Fruit fly (Drosophila melanogaster) whole organism, embryonic: Measurements from ENCODE around the gene CG4770.
A peak's percentile ranks its signal among the peaks of the same experiment; 100 is the strongest.

Source experiments
- CG10321 ChIP-seq: fragments of 200-800 bp; sonication (Bioruptor generic); IDR thresholded peaks from 2 replicates; pipeline ENCODE4 v1.3.6; 2022; ENCODE audit warnings: missing biosample characterization, missing genetic modification characterization
- CG10565 ChIP-seq: fragments of 200-800 bp; sonication (Bioruptor generic); optimal IDR thresholded peaks from 3 replicates; lab custom pipeline; 2016; ENCODE audit warnings: missing biosample characterization, mild to moderate bottlenecking, missing genetic modification characterization
- CG10959 ChIP-seq: fragments of 200-800 bp; sonication (Bioruptor generic); IDR thresholded peaks from 2 replicates; pipeline ENCODE4 v1.3.6; 2022; ENCODE audit warnings: missing biosample characterization, missing genetic modification characterization
- CG16779 ChIP-seq: fragments of 200-800 bp; sonication (Bioruptor generic); IDR thresholded peaks from 2 replicates; pipeline ENCODE4 v1.3.6; 2022; ENCODE audit warnings: missing biosample characterization, missing genetic modification characterization
- CG16863 ChIP-seq: fragments of 200-800 bp; sonication (Bioruptor generic); optimal IDR thresholded peaks from 3 replicates; lab custom pipeline; 2016; ENCODE audit warnings: missing biosample characterization, missing genetic modification characterization
- CG17829 ChIP-seq: fragments of 200-800 bp; optimal IDR thresholded peaks from 2 replicates; lab custom pipeline; 2019; ENCODE audit warnings: missing biosample characterization, mild to moderate bottlenecking, missing genetic modification characterization, moderate library complexity
- CG2712 ChIP-seq: fragments of 200-800 bp; optimal IDR thresholded peaks from 3 replicates; lab custom pipeline; 2019; ENCODE audit warnings: missing biosample characterization, mild to moderate bottlenecking, missing genetic modification characterization, moderate library complexity
- CG32772 ChIP-seq: fragments of 200-800 bp; sonication (Bioruptor generic); IDR thresholded peaks from 2 replicates; pipeline ENCODE4 v1.3.6; 2022; ENCODE audit warnings: missing biosample characterization, missing genetic modification characterization
- CG3407 ChIP-seq: fragments of 200-800 bp; sonication (Bioruptor generic); optimal IDR thresholded peaks from 2 replicates; lab custom pipeline; 2018; ENCODE audit warnings: missing biosample characterization, mild to moderate bottlenecking, missing genetic modification characterization
- CG3726 ChIP-seq: fragments of 200-800 bp; sonication (Bioruptor generic); IDR thresholded peaks from 3 replicates; pipeline ENCODE4, ENCODE4 v1.3.6; 2022; ENCODE audit warnings: missing biosample characterization, missing genetic modification characterization
- CG4360 ChIP-seq: fragments of 200-800 bp; sonication (Bioruptor generic); IDR thresholded peaks from 2 replicates; pipeline ENCODE4 v1.3.6; 2022; ENCODE audit warnings: missing biosample characterization, missing genetic modification characterization
- CG6254 ChIP-seq: fragments of 200-800 bp; sonication (Bioruptor generic); optimal IDR thresholded peaks from 3 replicates; lab custom pipeline; 2017; ENCODE audit warnings: mild to moderate bottlenecking, missing biosample characterization, missing genetic modification reagents, missing genetic modification characterization
- CG6654 ChIP-seq: fragments of 200-800 bp; sonication (Bioruptor generic); optimal IDR thresholded peaks from 2 replicates; lab custom pipeline; 2017; ENCODE audit warnings: missing biosample characterization, mild to moderate bottlenecking, missing genetic modification characterization
- CG7372 ChIP-seq: fragments of 200-800 bp; sonication (Bioruptor generic); IDR thresholded peaks from 2 replicates; pipeline ENCODE4 v1.3.6; 2022; ENCODE audit warnings: missing biosample characterization, missing genetic modification characterization
- CG7745 ChIP-seq: fragments of 200-800 bp; sonication (Bioruptor generic); optimal IDR thresholded peaks from 2 replicates; lab custom pipeline; 2018; ENCODE audit warnings: missing biosample characterization, mild to moderate bottlenecking, missing genetic modification characterization, moderate library complexity
- CG7786 ChIP-seq: fragments of 200-800 bp; sonication (Bioruptor generic); optimal IDR thresholded peaks from 2 replicates; lab custom pipeline; 2016; ENCODE audit warnings: missing biosample characterization, missing genetic modification characterization
- CG7928 ChIP-seq: fragments of 200-800 bp; sonication (Bioruptor generic); optimal IDR thresholded peaks from 2 replicates; lab custom pipeline; 2017; ENCODE audit warnings: missing biosample characterization, mild to moderate bottlenecking, missing genetic modification characterization
- CG8388 ChIP-seq: fragments of 200-800 bp; sonication (Bioruptor generic); optimal IDR thresholded peaks from 2 replicates; lab custom pipeline; 2019; ENCODE audit warnings: missing biosample characterization, mild to moderate bottlenecking, missing genetic modification characterization, moderate library complexity
- CTCF ChIP-seq: fragments of 200-800 bp; sonication (Bioruptor generic); optimal IDR thresholded peaks from 2 replicates; lab custom pipeline; 2017; ENCODE audit warnings: missing biosample characterization, mild to moderate bottlenecking, missing genetic modification characterization, moderate library complexity
- Dad ChIP-seq: fragments of 200-800 bp; sonication (Bioruptor generic); optimal IDR thresholded peaks from 3 replicates; lab custom pipeline; 2016; ENCODE audit warnings: missing biosample characterization, missing genetic modification characterization
- Fer3 ChIP-seq: fragments of 200-800 bp; sonication (Bioruptor generic); optimal IDR thresholded peaks from 2 replicates; lab custom pipeline; 2018; ENCODE audit warnings: missing biosample characterization, mild to moderate bottlenecking, missing genetic modification characterization, moderate library complexity
- Gsc ChIP-seq: fragments of 200-800 bp; sonication (Bioruptor generic); IDR thresholded peaks from 2 replicates; pipeline ENCODE4 v1.3.6; 2022; ENCODE audit warnings: missing biosample characterization, missing genetic modification characterization
- H15 ChIP-seq: fragments of 200-800 bp; sonication (Bioruptor generic); IDR thresholded peaks from 3 replicates; pipeline ENCODE4 v1.3.6; 2022; ENCODE audit warnings: missing biosample characterization, missing genetic modification characterization
- HLH3B ChIP-seq: fragments of 200-800 bp; sonication (Bioruptor generic); IDR thresholded peaks from 2 replicates; pipeline ENCODE4 v1.3.6; 2022; ENCODE audit warnings: missing biosample characterization, missing genetic modification characterization
- HLH54F ChIP-seq: fragments of 200-800 bp; sonication (Bioruptor generic); optimal IDR thresholded peaks from 3 replicates; lab custom pipeline; 2016; ENCODE audit warnings: missing biosample characterization, missing genetic modification characterization
- HLHmδ ChIP-seq: fragments of 200-800 bp; sonication (Bioruptor generic); optimal IDR thresholded peaks from 2 replicates; lab custom pipeline; 2018; ENCODE audit warnings: missing biosample characterization, mild to moderate bottlenecking, missing genetic modification characterization, moderate library complexity
- Hr78 ChIP-seq, 2 experiments: fragments of 200-800 bp in 1 of 2; fragments of >200 bp in 1 of 2; sonication (Bioruptor generic) in 1 of 2; optimal IDR thresholded peaks; 2 replicates each; lab custom pipeline; 2017 to 2019; ENCODE audit warnings: missing biosample characterization in 2 of 2, missing genetic modification characterization in 2 of 2, mild to moderate bottlenecking in 1 of 2, moderate library complexity in 1 of 2
- Med ChIP-seq: fragments of 200-800 bp; sonication (Bioruptor generic); peaks from one replicate; lab custom pipeline; 2016; ENCODE audit warnings: missing biosample characterization, missing genetic modification characterization, mild to moderate bottlenecking, inconsistent platforms, moderate library complexity
- Nf-YC ChIP-seq: fragments of 200-800 bp; optimal IDR thresholded peaks from 3 replicates; lab custom pipeline; 2019; ENCODE audit warnings: missing biosample characterization, mild to moderate bottlenecking, missing genetic modification characterization, moderate library complexity
- Six4 ChIP-seq: fragments of 200-800 bp; sonication (Bioruptor generic); optimal IDR thresholded peaks from 2 replicates; lab custom pipeline; 2016; ENCODE audit warnings: missing biosample characterization, missing genetic modification characterization
- Ssrp ChIP-seq: fragments of 200-800 bp; sonication (Bioruptor generic); optimal IDR thresholded peaks from 2 replicates; lab custom pipeline; 2018; ENCODE audit warnings: missing biosample characterization, mild to moderate bottlenecking, missing genetic modification characterization, moderate library complexity
- Vsx1 ChIP-seq: fragments of 200-800 bp; sonication (Bioruptor generic); optimal IDR thresholded peaks from 2 replicates; lab custom pipeline; 2017; ENCODE audit warnings: missing biosample characterization, mild to moderate bottlenecking, missing genetic modification characterization, missing genetic modification reagents
- abd-A ChIP-seq: fragments of 200-800 bp; sonication (Bioruptor generic); optimal IDR thresholded peaks from 3 replicates; lab custom pipeline; 2019; ENCODE audit warnings: missing biosample characterization, mild to moderate bottlenecking, missing genetic modification characterization, moderate library complexity
- amos ChIP-seq: fragments of 200-800 bp; sonication (Bioruptor generic); IDR thresholded peaks from 2 replicates; pipeline ENCODE4 v1.3.6; 2022; ENCODE audit warnings: missing biosample characterization, missing genetic modification characterization; ENCODE audit not compliant: partially characterized antibody
- bab2 ChIP-seq: fragments of 200-800 bp; sonication (Bioruptor generic); optimal IDR thresholded peaks from 2 replicates; lab custom pipeline; 2016; ENCODE audit warnings: missing biosample characterization, missing genetic modification characterization
- bowl ChIP-seq: fragments of 200-800 bp; sonication (Bioruptor generic); IDR thresholded peaks from 2 replicates; pipeline ENCODE4 v1.3.6; 2022; ENCODE audit warnings: missing biosample characterization, missing genetic modification characterization
- btn ChIP-seq: fragments of 200-800 bp; sonication (Bioruptor generic); optimal IDR thresholded peaks from 2 replicates; lab custom pipeline; 2016; ENCODE audit warnings: missing biosample characterization, missing genetic modification characterization
- chinmo ChIP-seq: fragments of 200-800 bp; sonication (Bioruptor generic); IDR thresholded peaks from 4 replicates; pipeline ENCODE4 v1.3.6; 2022; ENCODE audit warnings: missing biosample characterization, missing genetic modification characterization; ENCODE audit not compliant: partially characterized antibody
- corto ChIP-seq: fragments of 200-800 bp; sonication (Bioruptor generic); optimal IDR thresholded peaks from 2 replicates; lab custom pipeline; 2016; ENCODE audit warnings: missing biosample characterization, mild to moderate bottlenecking, missing genetic modification characterization, moderate library complexity
- ewg ChIP-seq: fragments of 200-800 bp; sonication (Bioruptor generic); optimal IDR thresholded peaks from 3 replicates; lab custom pipeline; 2017; ENCODE audit warnings: mild to moderate bottlenecking, missing biosample characterization, missing genetic modification reagents, missing genetic modification characterization
- gsb-n ChIP-seq: fragments of 200-800 bp; sonication (Bioruptor generic); optimal IDR thresholded peaks from 3 replicates; lab custom pipeline; 2018; ENCODE audit warnings: missing biosample characterization, mild to moderate bottlenecking, missing genetic modification characterization
- lola ChIP-seq, 3 experiments: fragments of >200 bp in 2 of 3; fragments of 200-800 bp in 1 of 3; sonication (Bioruptor generic) in 1 of 3; optimal IDR thresholded peaks; 2 replicates each; lab custom pipeline; 2017 to 2019; ENCODE audit warnings: missing biosample characterization in 3 of 3, missing genetic modification characterization in 3 of 3, mild to moderate bottlenecking in 1 of 3, moderate library complexity in 1 of 3
- mirr ChIP-seq: fragments of 200-800 bp; sonication (Bioruptor generic); optimal IDR thresholded peaks from 3 replicates; lab custom pipeline; 2018; ENCODE audit warnings: missing biosample characterization, mild to moderate bottlenecking, missing genetic modification characterization
- phol ChIP-seq: fragments of 200-800 bp; sonication (Bioruptor generic); optimal IDR thresholded peaks from 3 replicates; lab custom pipeline; 2018; ENCODE audit warnings: missing biosample characterization, mild to moderate bottlenecking, missing genetic modification characterization, moderate library complexity
- schlank ChIP-seq: fragments of 200-800 bp; sonication (Bioruptor generic); optimal IDR thresholded peaks from 2 replicates; lab custom pipeline; 2018; ENCODE audit warnings: missing biosample characterization, mild to moderate bottlenecking, missing genetic modification characterization
- so ChIP-seq: fragments of 200-800 bp; sonication (Bioruptor generic); IDR thresholded peaks from 3 replicates; pipeline ENCODE4 v1.3.6; 2022; ENCODE audit warnings: missing biosample characterization, missing genetic modification characterization
- tup ChIP-seq: fragments of 200-800 bp; sonication (Bioruptor generic); optimal IDR thresholded peaks from 2 replicates; lab custom pipeline; 2016; ENCODE audit warnings: missing biosample characterization, mild to moderate bottlenecking, missing genetic modification characterization, moderate library complexity
- unpg ChIP-seq: fragments of 200-800 bp; sonication (Bioruptor generic); optimal IDR thresholded peaks from 3 replicates; lab custom pipeline; 2018; ENCODE audit warnings: missing biosample characterization, mild to moderate bottlenecking, missing genetic modification characterization, moderate library complexity
- wor ChIP-seq: fragments of 200-800 bp; sonication (Bioruptor generic); IDR thresholded peaks from 2 replicates; pipeline ENCODE4 v1.3.6; 2022; ENCODE audit warnings: missing biosample characterization, missing genetic modification characterization
- z ChIP-seq: fragments of 200-800 bp; sonication (Bioruptor generic); IDR thresholded peaks from 3 replicates; pipeline ENCODE4 v1.3.6; 2022; ENCODE audit warnings: missing biosample characterization, missing genetic modification characterization

Gene CG4770

DNA sequence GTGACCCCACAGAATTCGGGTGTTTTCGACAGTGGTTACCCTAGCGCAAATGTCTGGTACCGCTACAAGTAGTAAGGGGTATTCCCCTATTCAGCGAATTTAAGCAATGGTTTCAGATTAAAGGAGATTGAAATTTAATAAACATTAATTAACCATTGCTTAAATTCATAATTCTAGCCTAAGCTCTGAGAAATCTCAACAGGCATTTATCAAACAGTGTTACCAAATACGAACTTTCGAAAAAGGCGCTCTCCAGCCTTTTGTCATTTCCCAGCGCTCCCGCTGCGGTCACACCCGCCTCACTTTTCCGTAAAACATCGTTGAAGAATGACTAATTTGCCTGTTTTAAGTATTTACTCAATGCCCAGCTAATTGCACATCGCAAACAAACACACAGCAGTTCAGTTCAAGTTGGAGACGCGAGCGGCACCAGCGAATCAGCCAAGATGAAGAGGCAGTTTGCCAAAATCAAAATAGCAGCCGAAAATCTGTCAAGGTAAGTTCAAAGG is 13.4 kb upstream of the CG4770 start, which contains the start of the genes Surf6 and RhoGAP92B (continued):
- no peak for TF ChIP-seq CG7372 (GFP tag; lab: Robert Waterston, UW)
- 0 out of 3 replicates have a peak, but pooled peaks have one; percentile 17 for TF ChIP-seq CG3726
- TF ChIP-seq schlank, result peak; percentile 4
- TF ChIP-seq mirr (GFP tag; lab: Kevin White, UChicago), result no peak
- peak in 1 of 2 experiments; percentile 98 for TF ChIP-seq Hr78 (GFP tag; optimal IDR thresholded peaks at IDR 0.05; lab: Kevin White, UChicago)
- TF ChIP-seq CG3407 (GFP tag; lab: Kevin White, UChicago), result peak; percentile 17
- peak; percentile 62 for TF ChIP-seq Nf-YC
- peak; percentile 40 for TF ChIP-seq CG16863 (GFP tag; lab: Kevin White, UChicago)
- peak; percentile 57 for TF ChIP-seq CG7786 (GFP tag; lab: Kevin White, UChicago)
- TF ChIP-seq Med, result peak; percentile 97
- TF ChIP-seq CTCF (GFP tag; lab: Kevin White, UChicago), result peak; percentile 47
- TF ChIP-seq CG7928 (GFP tag; lab: Kevin White, UChicago), result peak; percentile 63
- TF ChIP-seq HLH54F (GFP tag; lab: Kevin White, UChicago), result peak; percentile 58
- TF ChIP-seq wor (GFP tag; lab: Robert Waterston, UW), result no peak
- no peak for TF ChIP-seq btn (GFP tag; lab: Kevin White, UChicago)
- peak; percentile 40 for TF ChIP-seq ewg
- TF ChIP-seq Ssrp (tag; lab: Kevin White, UChicago), result peak; percentile 46
- no peak for TF ChIP-seq CG16779 (GFP tag; lab: Robert Waterston, UW)
- no peak for TF ChIP-seq z (GFP tag; lab: Robert Waterston, UW)
- TF ChIP-seq so, result peak; percentile 53; the same call in 1 of the 3 replicates
- peak; percentile 77 for TF ChIP-seq phol (tag; lab: Kevin White, UChicago)
- no peak for TF ChIP-seq HLH3B (GFP tag; lab: Robert Waterston, UW)
- TF ChIP-seq CG6654, result no peak
- peak; percentile 70 for TF ChIP-seq Vsx1
- peak in 1 of 3 experiments; percentile 44 for TF ChIP-seq lola (GFP tag; optimal IDR thresholded peaks at IDR 0.05; lab: Kevin White, UChicago)
- TF ChIP-seq H15 (GFP tag; lab: Robert Waterston, UW), result 0 out of 3 replicates have a peak, but pooled peaks have one; percentile 23
- peak; percentile 77 for TF ChIP-seq CG17829
- no peak for TF ChIP-seq CG7745 (tag; lab: Kevin White, UChicago)
- 0 out of 2 replicates have a peak, but pooled peaks have one; percentile 23 for TF ChIP-seq CG32772 (GFP tag; lab: Robert Waterston, UW)
- peak; percentile 11 for TF ChIP-seq abd-A (tag; lab: Kevin White, UChicago)
- TF ChIP-seq CG6254 (GFP tag; lab: Kevin White, UChicago), result peak; percentile 52
- TF ChIP-seq Six4 (GFP tag; lab: Kevin White, UChicago), result peak; percentile 24
- TF ChIP-seq tup, result no peak
- TF ChIP-seq Dad (GFP tag; lab: Kevin White, UChicago), result peak; percentile 50
- peak; percentile 55 for TF ChIP-seq unpg (GFP tag; lab: Kevin White, UChicago)
- no peak for TF ChIP-seq Gsc (GFP tag; lab: Robert Waterston, UW)
- peak; percentile 41; the same call in 1 of the 2 replicates for TF ChIP-seq amos
- no peak for TF ChIP-seq CG8388 (GFP tag; lab: Kevin White, UChicago)
- TF ChIP-seq CG2712 (tag; lab: Kevin White, UChicago), result peak; percentile 67
- TF ChIP-seq bowl (GFP tag; lab: Robert Waterston, UW), result no peak
- no peak for TF ChIP-seq corto (GFP tag; lab: Kevin White, UChicago)
- no peak for TF ChIP-seq CG10321 (GFP tag; lab: Robert Waterston, UW)
- TF ChIP-seq CG10565 (GFP tag; lab: Kevin White, UChicago), result no peak
- TF ChIP-seq gsb-n, result peak; percentile 58
- TF ChIP-seq chinmo, result 0 out of 4 replicates have a peak, but pooled peaks have one; percentile 43
- 0 out of 2 replicates have a peak, but pooled peaks have one; percentile 8 for TF ChIP-seq CG4360 (GFP tag; lab: Robert Waterston, UW)
- TF ChIP-seq HLHmδ (GFP tag; lab: Kevin White, UChicago), result no peak
- peak; percentile 55 for TF ChIP-seq Fer3 (tag; lab: Kevin White, UChicago)
- peak; percentile 56 for TF ChIP-seq bab2 (GFP tag; lab: Kevin White, UChicago)
- TF ChIP-seq CG10959 (GFP tag; lab: Robert Waterston, UW), result no peak
